Fruit fly (Drosophila melanogaster) whole organism, embryonic: Measurements from ENCODE around the gene TM9SF3.
A peak's percentile ranks its signal among the peaks of the same experiment; 100 is the strongest.

Source experiments
- Blimp-1 ChIP-seq: fragments of 200-800 bp; sonication (Bioruptor generic); optimal IDR thresholded peaks from 3 replicates; lab custom pipeline; 2018; ENCODE audit warnings: missing biosample characterization, missing genetic modification characterization, mild to moderate bottlenecking, moderate library complexity, missing genetic modification reagents
- CG10321 ChIP-seq: fragments of 200-800 bp; sonication (Bioruptor generic); IDR thresholded peaks from 2 replicates; pipeline ENCODE4 v1.3.6; 2022; ENCODE audit warnings: missing biosample characterization, missing genetic modification characterization
- CG11560 ChIP-seq: fragments of 200-800 bp; sonication (Bioruptor generic); IDR thresholded peaks from 3 replicates; pipeline ENCODE4 v1.3.6; 2022; ENCODE audit warnings: missing biosample characterization, missing genetic modification characterization
- CG12659 ChIP-seq: fragments of 200-800 bp; sonication (Bioruptor generic); optimal IDR thresholded peaks from 3 replicates; lab custom pipeline; 2017; ENCODE audit warnings: mild to moderate bottlenecking, missing biosample characterization, missing genetic modification reagents, missing genetic modification characterization
- CG14441 ChIP-seq: fragments of 200-800 bp; sonication (Bioruptor generic); IDR thresholded peaks from 2 replicates; pipeline ENCODE4 v1.3.6; 2022; ENCODE audit warnings: missing biosample characterization, missing genetic modification characterization
- CG14667 ChIP-seq: fragments of 200-800 bp; sonication (Bioruptor generic); IDR thresholded peaks from 2 replicates; pipeline ENCODE4 v1.3.6; 2022; ENCODE audit warnings: missing biosample characterization, missing genetic modification characterization
- CG14965 ChIP-seq: fragments of 200-800 bp; sonication (Bioruptor generic); optimal IDR thresholded peaks from 2 replicates; lab custom pipeline; 2016; ENCODE audit warnings: missing biosample characterization, missing genetic modification characterization, borderline replicate concordance
- CG15269 ChIP-seq: fragments of 200-800 bp; sonication (Bioruptor generic); optimal IDR thresholded peaks from 2 replicates; lab custom pipeline; 2018; ENCODE audit warnings: missing biosample characterization, mild to moderate bottlenecking, missing genetic modification characterization, moderate library complexity
- CG1647 ChIP-seq: fragments of 200-800 bp; sonication (Bioruptor generic); optimal IDR thresholded peaks from 3 replicates; lab custom pipeline; 2016; ENCODE audit warnings: missing biosample characterization, missing genetic modification characterization
- CG17359 ChIP-seq: fragments of 200-800 bp; sonication (Bioruptor generic); optimal IDR thresholded peaks from 3 replicates; lab custom pipeline; 2018; ENCODE audit warnings: missing biosample characterization, mild to moderate bottlenecking, missing genetic modification characterization, moderate library complexity
- CG17361 ChIP-seq: fragments of 200-800 bp; sonication (Bioruptor generic); IDR thresholded peaks from 3 replicates; pipeline ENCODE4 v1.3.6; 2022; ENCODE audit warnings: missing biosample characterization, missing genetic modification characterization
- CG18476 ChIP-seq: fragments of 200-800 bp; sonication (Bioruptor generic); optimal IDR thresholded peaks from 2 replicates; lab custom pipeline; 2016; ENCODE audit warnings: missing biosample characterization, mild to moderate bottlenecking, missing genetic modification characterization
- CG31224 ChIP-seq: fragments of 200-800 bp; sonication (Bioruptor generic); IDR thresholded peaks from 2 replicates; pipeline ENCODE4 v1.3.6; 2022; ENCODE audit warnings: missing biosample characterization, missing genetic modification characterization
- CG4854 ChIP-seq: fragments of 200-800 bp; sonication (Bioruptor generic); optimal IDR thresholded peaks from 2 replicates; lab custom pipeline; 2016; ENCODE audit warnings: missing biosample characterization, missing genetic modification characterization, inconsistent platforms
- CG6175 ChIP-seq: fragments of 200-800 bp; sonication (Bioruptor generic); IDR thresholded peaks from 3 replicates; pipeline ENCODE4 v1.3.6; 2022; ENCODE audit warnings: missing biosample characterization, missing genetic modification characterization
- CG6689 ChIP-seq: fragments of 200-800 bp; sonication (Bioruptor generic); IDR thresholded peaks from 2 replicates; pipeline ENCODE4 v1.3.6; 2022; ENCODE audit warnings: missing biosample characterization, missing genetic modification characterization
- CG6765 ChIP-seq: fragments of 200-800 bp; sonication (Bioruptor generic); optimal IDR thresholded peaks from 3 replicates; lab custom pipeline; 2017; ENCODE audit warnings: missing biosample characterization, mild to moderate bottlenecking, missing genetic modification characterization
- CG7556 ChIP-seq: fragments of 200-800 bp; sonication (Bioruptor generic); optimal IDR thresholded peaks from 2 replicates; lab custom pipeline; 2017; ENCODE audit warnings: missing biosample characterization, mild to moderate bottlenecking, missing genetic modification characterization
- CG8089 ChIP-seq: fragments of 200-800 bp; sonication (Bioruptor generic); optimal IDR thresholded peaks from 3 replicates; lab custom pipeline; 2016; ENCODE audit warnings: missing biosample characterization, missing genetic modification characterization
- CG8924 ChIP-seq: fragments of 200-800 bp; optimal IDR thresholded peaks from 3 replicates; lab custom pipeline; 2019; ENCODE audit warnings: missing biosample characterization, mild to moderate bottlenecking, missing genetic modification characterization, moderate library complexity
- CG8944 ChIP-seq: fragments of 200-800 bp; sonication (Bioruptor generic); optimal IDR thresholded peaks from 3 replicates; lab custom pipeline; 2016; ENCODE audit warnings: missing biosample characterization, missing genetic modification characterization
- CG9215 ChIP-seq: fragments of 200-800 bp; sonication (Bioruptor generic); IDR thresholded peaks from 2 replicates; pipeline ENCODE4 v1.3.6; 2022; ENCODE audit warnings: missing biosample characterization, missing genetic modification characterization
- CG9876 ChIP-seq: fragments of 200-800 bp; sonication (Bioruptor generic); optimal IDR thresholded peaks from 2 replicates; lab custom pipeline; 2016; ENCODE audit warnings: missing biosample characterization, missing genetic modification characterization
- D ChIP-seq, 2 experiments: fragments of 200-800 bp in 1 of 2; fragments of >200 bp in 1 of 2; sonication (Bioruptor generic) in 1 of 2; optimal IDR thresholded peaks; 2 replicates in 1 of 2; 3 replicates in 1 of 2; lab custom pipeline; 2017; ENCODE audit warnings: mild to moderate bottlenecking in 1 of 2, missing biosample characterization in 1 of 2, missing genetic modification characterization in 1 of 2, missing genetic modification reagents in 1 of 2
- D19B ChIP-seq: fragments of 200-800 bp; sonication (Bioruptor generic); optimal IDR thresholded peaks from 2 replicates; lab custom pipeline; 2017; ENCODE audit warnings: missing biosample characterization, mild to moderate bottlenecking, missing genetic modification characterization
- Dref ChIP-seq: fragments of 200-800 bp; sonication (Bioruptor generic); IDR thresholded peaks from 2 replicates; pipeline ENCODE4 v1.3.6; 2022; ENCODE audit warnings: missing biosample characterization, missing genetic modification characterization
- Fer1 ChIP-seq: fragments of 200-800 bp; sonication (Bioruptor generic); optimal IDR thresholded peaks from 2 replicates; lab custom pipeline; 2017; ENCODE audit warnings: missing biosample characterization, mild to moderate bottlenecking, missing genetic modification characterization
- Fer3 ChIP-seq: fragments of 200-800 bp; sonication (Bioruptor generic); optimal IDR thresholded peaks from 2 replicates; lab custom pipeline; 2018; ENCODE audit warnings: missing biosample characterization, mild to moderate bottlenecking, missing genetic modification characterization, moderate library complexity
- Gug ChIP-seq: fragments of 200-800 bp; sonication (Bioruptor generic); IDR thresholded peaks from 4 replicates; pipeline ENCODE4 v1.3.6; 2022; ENCODE audit warnings: missing biosample characterization, missing genetic modification characterization
- HLH3B ChIP-seq: fragments of 200-800 bp; sonication (Bioruptor generic); IDR thresholded peaks from 2 replicates; pipeline ENCODE4 v1.3.6; 2022; ENCODE audit warnings: missing biosample characterization, missing genetic modification characterization
- Jarid2 ChIP-seq: fragments of 200-800 bp; sonication (Bioruptor generic); optimal IDR thresholded peaks from 3 replicates; lab custom pipeline; 2017; ENCODE audit warnings: mild to moderate bottlenecking, missing biosample characterization, missing genetic modification reagents, missing genetic modification characterization
- Kr ChIP-seq: fragments of 200-800 bp; sonication (Bioruptor generic); optimal IDR thresholded peaks from 2 replicates; lab custom pipeline; 2017; ENCODE audit warnings: missing biosample characterization, mild to moderate bottlenecking, missing genetic modification characterization
- Lim3 ChIP-seq: fragments of 200-800 bp; sonication (Bioruptor generic); IDR thresholded peaks from 2 replicates; pipeline ENCODE4 v1.3.6; 2022; ENCODE audit warnings: missing biosample characterization, missing genetic modification characterization
- Max ChIP-seq: fragments of 200-800 bp; sonication (Bioruptor generic); optimal IDR thresholded peaks from 2 replicates; lab custom pipeline; 2016; ENCODE audit warnings: missing biosample characterization, mild to moderate bottlenecking, missing genetic modification characterization
- Pdp1 ChIP-seq, 2 experiments: fragments of 200-800 bp; sonication (Bioruptor generic); optimal IDR thresholded peaks; 3 replicates each; lab custom pipeline; 2016; ENCODE audit warnings: missing biosample characterization in 2 of 2, missing genetic modification characterization in 2 of 2, mild to moderate bottlenecking in 1 of 2, moderate library complexity in 1 of 2
- Six4 ChIP-seq: fragments of 200-800 bp; sonication (Bioruptor generic); optimal IDR thresholded peaks from 2 replicates; lab custom pipeline; 2016; ENCODE audit warnings: missing biosample characterization, missing genetic modification characterization
- amos ChIP-seq: fragments of 200-800 bp; sonication (Bioruptor generic); IDR thresholded peaks from 2 replicates; pipeline ENCODE4 v1.3.6; 2022; ENCODE audit warnings: missing biosample characterization, missing genetic modification characterization; ENCODE audit not compliant: partially characterized antibody
- ara ChIP-seq: fragments of 200-800 bp; sonication (Bioruptor generic); IDR thresholded peaks from 2 replicates; pipeline ENCODE4 v1.3.6; 2022; ENCODE audit warnings: missing biosample characterization, missing genetic modification characterization
- cato ChIP-seq: fragments of 200-800 bp; sonication (Bioruptor generic); optimal IDR thresholded peaks from 2 replicates; lab custom pipeline; 2016; ENCODE audit warnings: missing biosample characterization, missing genetic modification characterization, borderline replicate concordance
- dati ChIP-seq: fragments of 200-800 bp; sonication (Bioruptor generic); IDR thresholded peaks from 2 replicates; pipeline ENCODE4 v1.3.6; 2022; ENCODE audit warnings: missing biosample characterization, missing genetic modification characterization
- disco-r ChIP-seq: fragments of 200-800 bp; sonication (Bioruptor generic); optimal IDR thresholded peaks from 2 replicates; lab custom pipeline; 2016; ENCODE audit warnings: missing biosample characterization, missing genetic modification characterization
- esg ChIP-seq: fragments of 200-800 bp; sonication (Bioruptor generic); conservative IDR thresholded peaks from 2 replicates; pipeline ENCODE4 v1.3.6; 2022; ENCODE audit warnings: missing biosample characterization, missing genetic modification characterization
- gce ChIP-seq: fragments of 200-800 bp; sonication (Bioruptor generic); IDR thresholded peaks from 3 replicates; pipeline ENCODE4 v1.3.6; 2022; ENCODE audit warnings: missing biosample characterization, missing genetic modification characterization
- grn ChIP-seq: fragments of 200-800 bp; sonication (Bioruptor generic); optimal IDR thresholded peaks from 3 replicates; lab custom pipeline; 2017; ENCODE audit warnings: missing biosample characterization, missing genetic modification characterization
- gsb ChIP-seq: fragments of 200-800 bp; sonication (Bioruptor generic); IDR thresholded peaks from 2 replicates; pipeline ENCODE4 v1.3.6; 2022; ENCODE audit warnings: missing biosample characterization, missing genetic modification characterization
- gsb-n ChIP-seq: fragments of 200-800 bp; sonication (Bioruptor generic); optimal IDR thresholded peaks from 3 replicates; lab custom pipeline; 2018; ENCODE audit warnings: missing biosample characterization, mild to moderate bottlenecking, missing genetic modification characterization
- hbn ChIP-seq: fragments of 200-800 bp; sonication (Bioruptor generic); IDR thresholded peaks from 2 replicates; pipeline ENCODE4 v1.3.6; 2022; ENCODE audit warnings: missing biosample characterization, missing genetic modification characterization; ENCODE audit not compliant: partially characterized antibody
- lbe ChIP-seq: fragments of 200-800 bp; sonication (Bioruptor generic); optimal IDR thresholded peaks from 2 replicates; lab custom pipeline; 2016; ENCODE audit warnings: missing biosample characterization, mild to moderate bottlenecking, missing genetic modification characterization
- ranshi ChIP-seq: fragments of 200-800 bp; sonication (Bioruptor generic); IDR thresholded peaks from 2 replicates; pipeline ENCODE4 v1.3.6; 2022; ENCODE audit warnings: missing biosample characterization, missing genetic modification characterization
- sens ChIP-seq: fragments of 200-800 bp; sonication (Bioruptor generic); peaks from one replicate; lab custom pipeline; 2016; ENCODE audit warnings: missing biosample characterization, missing genetic modification characterization
- stwl ChIP-seq: fragments of 200-800 bp; sonication (Bioruptor generic); optimal IDR thresholded peaks from 3 replicates; lab custom pipeline; 2018; ENCODE audit warnings: missing biosample characterization, mild to moderate bottlenecking, missing genetic modification characterization, moderate library complexity

TM9SF3 gene

DNA sequence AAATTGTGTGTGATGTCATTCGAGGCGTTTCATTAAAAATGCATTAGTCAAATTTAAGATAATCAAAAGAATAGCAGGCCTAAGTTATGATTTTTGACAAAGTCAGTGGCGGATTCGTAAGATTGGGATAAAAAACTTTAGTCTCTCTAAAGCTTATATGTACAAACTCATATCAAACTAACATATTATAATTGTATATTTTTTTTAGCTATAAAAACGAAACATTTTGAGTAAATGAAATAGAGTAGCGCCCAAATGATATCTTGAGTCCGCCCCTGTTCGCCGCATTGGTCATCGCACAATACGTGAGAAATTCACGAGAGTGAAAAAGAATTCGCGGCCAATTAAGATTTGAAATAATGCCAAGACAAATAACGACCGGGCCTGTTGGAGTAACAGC lies 49.4 kb downstream of the TM9SF3 start (continued):
- TF ChIP-seq stwl (no peak), CG8944 (GFP tag; lab: Kevin White, UChicago) (no peak), CG18476 (GFP tag; lab: Kevin White, UChicago) (no peak), Dref (GFP tag; lab: Robert Waterston, UW) (no peak), CG14965 (GFP tag; lab: Kevin White, UChicago) (no peak), CG12659 (GFP tag; lab: Kevin White, UChicago) (peak; percentile 36), Fer3 (tag; lab: Kevin White, UChicago) (peak; percentile 65), ranshi (GFP tag; lab: Robert Waterston, UW) (peak; percentile 62; the same call in 1 of the 2 replicates), sens (GFP tag; lab: Kevin White, UChicago) (peak; percentile 56), CG6175 (GFP tag; lab: Robert Waterston, UW) (no peak), dati (GFP tag; lab: Robert Waterston, UW) (no peak), CG8089 (GFP tag; lab: Kevin White, UChicago) (no peak), CG10321 (GFP tag; lab: Robert Waterston, UW) (no peak), D19B (GFP tag; lab: Kevin White, UChicago) (peak; percentile 14), grn (no peak), gsb (GFP tag; lab: Robert Waterston, UW) (peak; percentile 58), amos (GFP tag; lab: Robert Waterston, UW) (no peak), CG7556 (GFP tag; lab: Kevin White, UChicago) (peak; percentile 18), HLH3B (GFP tag; lab: Robert Waterston, UW) (peak; percentile 72), ara (GFP tag; lab: Robert Waterston, UW) (peak; percentile 55; the same call in 1 of the 2 replicates), lbe (GFP tag; lab: Kevin White, UChicago) (peak; percentile 47), Max (GFP tag; lab: Kevin White, UChicago) (no peak), CG9876 (no peak), CG11560 (peak; percentile 47; the same call in 1 of the 3 replicates), Kr (GFP tag; lab: Kevin White, UChicago) (no peak), Lim3 (no peak), Blimp-1 (GFP tag; lab: Kevin White, UChicago) (peak; percentile 57), CG4854 (no peak), esg (GFP tag; lab: Robert Waterston, UW) (peak; percentile 61), CG9215 (GFP tag; lab: Robert Waterston, UW) (no peak; the same call in 1 of the 2 replicates), CG17359 (tag; lab: Kevin White, UChicago) (peak; percentile 50), gce (GFP tag; lab: Robert Waterston, UW) (0 out of 3 replicates have a peak, but pooled peaks have one; percentile 28), CG1647 (GFP tag; lab: Kevin White, UChicago) (no peak), CG14441 (GFP tag; lab: Robert Waterston, UW) (peak; percentile 69), CG6765 (GFP tag; lab: Kevin White, UChicago) (no peak), CG6689 (GFP tag; lab: Robert Waterston, UW) (peak; percentile 62; the same call in 1 of the 2 replicates), Six4 (GFP tag; lab: Kevin White, UChicago) (no peak), Jarid2 (no peak), CG31224 (GFP tag; lab: Robert Waterston, UW) (peak; percentile 68), CG14667 (peak; percentile 71), cato (GFP tag; lab: Kevin White, UChicago) (no peak), CG15269 (tag; lab: Kevin White, UChicago) (peak; percentile 82), CG17361 (GFP tag; lab: Robert Waterston, UW) (0 out of 3 replicates have a peak, but pooled peaks have one; percentile 31), Fer1 (GFP tag; lab: Kevin White, UChicago) (peak; percentile 37), disco-r (GFP tag; lab: Kevin White, UChicago) (no peak), D (optimal IDR thresholded peaks at IDR 0.05; lab: Kevin White, UChicago) (no peak), D (GFP tag; optimal IDR thresholded peaks at IDR 0.05; lab: Kevin White, UChicago) (no peak), Gug (peak; percentile 57; the same call in 1 of the 4 replicates), hbn (no peak), Pdp1 (GFP tag; optimal IDR thresholded peaks at IDR 0.05; lab: Kevin White, UChicago) (peak in 1 of 2 experiments; percentile 3), CG8924 (tag; lab: Kevin White, UChicago) (peak; percentile 40), gsb-n (tag; lab: Kevin White, UChicago) (no peak)
